Worm (Caenorhabditis elegans) whole organism, L4 larva: ENCODE results near the gene C50F4.10.
A peak's percentile ranks its signal among the peaks of the same experiment; 100 is the strongest.

Source experiments
- F10B5.3 ChIP-seq: sonication (generic microtip); optimal IDR thresholded peaks from 2 replicates; lab custom pipeline; 2016; ENCODE audit warnings: mild to moderate bottlenecking, missing genetic modification characterization, missing compliant biosample characterization
- F26F4.8 ChIP-seq: fragments of 200-800 bp; sonication (Bioruptor generic); conservative IDR thresholded peaks from 2 replicates; pipeline ENCODE4 v1.3.6; 2022; ENCODE audit warnings: missing genetic modification characterization, missing compliant biosample characterization
- F44E2.7 ChIP-seq: fragments of 200-800 bp; sonication (Bioruptor generic); IDR thresholded peaks from 2 replicates; pipeline ENCODE4 v2.1.2; 2022; ENCODE audit warnings: missing genetic modification characterization, missing compliant biosample characterization
- R02D3.7 ChIP-seq: fragments of 150-350 bp; sonication (generic microtip); optimal IDR thresholded peaks from 3 replicates; lab custom pipeline; 2014; ENCODE audit warnings: missing biosample characterization, missing genetic modification characterization
- T26A8.4 ChIP-seq: fragments of 200-800 bp; sonication (Bioruptor generic); IDR thresholded peaks from 2 replicates; pipeline ENCODE4 v1.3.6; 2022; ENCODE audit warnings: missing genetic modification characterization, missing compliant biosample characterization
- Y105C5A.15 ChIP-seq: fragments of 200-800 bp; sonication (Bioruptor generic); IDR thresholded peaks from 2 replicates; pipeline ENCODE4 v1.3.6; 2022; ENCODE audit warnings: missing genetic modification characterization, missing compliant biosample characterization
- ZK546.5 ChIP-seq, 2 experiments: sonication (generic microtip); optimal IDR thresholded peaks; 2 replicates each; lab custom pipeline; 2017; ENCODE audit warnings: missing biosample characterization in 2 of 2, missing genetic modification characterization in 2 of 2
- aha-1 ChIP-seq: fragments of 150-350 bp; peaks from one replicate; lab custom pipeline; 2014; ENCODE audit warnings: missing biosample characterization, missing genetic modification characterization
- ceh-62 ChIP-seq: sonication (generic microtip); optimal IDR thresholded peaks from 2 replicates; lab custom pipeline; 2017; ENCODE audit warnings: missing biosample characterization, missing genetic modification characterization
- ceh-82 ChIP-seq: sonication (generic microtip); optimal IDR thresholded peaks from 2 replicates; lab custom pipeline; 2017; ENCODE audit warnings: missing biosample characterization, missing genetic modification characterization
- cey-2 ChIP-seq: sonication (generic microtip); optimal IDR thresholded peaks from 3 replicates; lab custom pipeline; 2017; ENCODE audit warnings: missing genetic modification characterization, mild to moderate bottlenecking, missing compliant biosample characterization, antibody characterized with exemption, borderline replicate concordance; ENCODE audit not compliant: insufficient read depth
- daf-12 ChIP-seq: fragments of 150-350 bp; optimal IDR thresholded peaks from 2 replicates; lab custom pipeline; 2014; ENCODE audit warnings: missing biosample characterization, missing genetic modification reagents, missing genetic modification characterization
- daf-16 ChIP-seq, 3 experiments: sonication (generic microtip); optimal IDR thresholded peaks; 2 replicates each; lab custom pipeline; 2016 to 2017; ENCODE audit warnings: missing genetic modification characterization in 3 of 3, missing genetic modification reagents in 3 of 3, mild to moderate bottlenecking in 2 of 3, missing compliant biosample characterization in 2 of 3, missing biosample characterization in 1 of 3, moderate library complexity in 1 of 3
- dmd-6 ChIP-seq: fragments of 200-800 bp; sonication (Bioruptor generic); IDR thresholded peaks from 2 replicates; pipeline ENCODE4 v1.3.6; 2022; ENCODE audit warnings: missing genetic modification reagents, missing genetic modification characterization, missing compliant biosample characterization
- dmd-8 ChIP-seq: fragments of 200-800 bp; sonication (Bioruptor generic); IDR thresholded peaks from 2 replicates; pipeline ENCODE4 v1.3.6; 2022; ENCODE audit warnings: missing genetic modification characterization, missing compliant biosample characterization
- dve-1 ChIP-seq: sonication (generic microtip); optimal IDR thresholded peaks from 2 replicates; lab custom pipeline; 2017; ENCODE audit warnings: antibody characterized with exemption, mild to moderate bottlenecking, missing genetic modification characterization, missing compliant biosample characterization; ENCODE audit not compliant: insufficient read depth
- fkh-10 ChIP-seq: fragments of 150-350 bp; optimal IDR thresholded peaks from 2 replicates; lab custom pipeline; 2014; ENCODE audit warnings: missing biosample characterization, missing genetic modification reagents, missing genetic modification characterization
- fos-1 ChIP-seq: fragments of 150-350 bp; optimal IDR thresholded peaks from 2 replicates; lab custom pipeline; 2014; ENCODE audit warnings: missing biosample characterization, missing genetic modification characterization
- gei-8 ChIP-seq: fragments of 200-800 bp; sonication (Bioruptor generic); optimal IDR thresholded peaks from 2 replicates; lab custom pipeline; 2018; ENCODE audit warnings: mild to moderate bottlenecking, missing genetic modification characterization, missing compliant biosample characterization
- hif-1 ChIP-seq, 2 experiments: sonication (generic microtip); optimal IDR thresholded peaks; 2 replicates each; lab custom pipeline; 2016 to 2017; ENCODE audit warnings: missing compliant biosample characterization in 2 of 2, missing genetic modification characterization in 2 of 2, missing genetic modification reagents in 2 of 2, missing genotype in 2 of 2, mild to moderate bottlenecking in 1 of 2
- hlh-11 ChIP-seq: fragments of 200-800 bp; sonication (Bioruptor generic); optimal IDR thresholded peaks from 2 replicates; lab custom pipeline; 2018; ENCODE audit warnings: mild to moderate bottlenecking, missing genetic modification characterization, missing compliant biosample characterization
- lin-1 ChIP-seq: fragments of 200-800 bp; sonication (Bioruptor generic); IDR thresholded peaks from 2 replicates; pipeline ENCODE4 v1.3.6; 2022; ENCODE audit warnings: missing genetic modification reagents, missing genetic modification characterization, missing compliant biosample characterization
- lin-38 ChIP-seq: fragments of 200-800 bp; sonication (Bioruptor generic); IDR thresholded peaks from 2 replicates; pipeline ENCODE4 v1.3.6; 2022; ENCODE audit warnings: missing genetic modification reagents, missing genetic modification characterization, missing compliant biosample characterization
- lin-39 ChIP-seq: fragments of 150-350 bp; optimal IDR thresholded peaks from 2 replicates; lab custom pipeline; 2014; ENCODE audit warnings: missing biosample characterization, missing genetic modification reagents, missing genetic modification characterization
- lsy-2 ChIP-seq, 2 experiments: fragments of 150-350 bp in 1 of 2; sonication (generic microtip) in 1 of 2; optimal IDR thresholded peaks; 2 replicates each; lab custom pipeline; 2014 to 2017; ENCODE audit warnings: missing biosample characterization in 2 of 2, missing genetic modification characterization in 2 of 2
- madf-5 ChIP-seq, 2 experiments: fragments of 200-800 bp; sonication (Bioruptor generic); IDR thresholded peaks; 2 replicates each; pipeline ENCODE4 v1.3.6; 2022; ENCODE audit warnings: missing compliant biosample characterization in 2 of 2, missing genetic modification characterization in 2 of 2
- mdl-1 ChIP-seq, 2 experiments: fragments of 150-350 bp in 1 of 2; sonication (generic microtip) in 1 of 2; optimal IDR thresholded peaks; 2 replicates each; lab custom pipeline; 2014 to 2017; ENCODE audit warnings: missing biosample characterization in 2 of 2, missing genetic modification characterization in 2 of 2
- mes-2 ChIP-seq: sonication (generic microtip); optimal IDR thresholded peaks from 2 replicates; lab custom pipeline; 2016; ENCODE audit warnings: missing genotype, mild to moderate bottlenecking, missing genetic modification characterization, missing compliant biosample characterization; ENCODE audit not compliant: poor library complexity, severe bottlenecking
- mxl-3 ChIP-seq: fragments of 200-800 bp; sonication (Bioruptor generic); optimal IDR thresholded peaks from 2 replicates; lab custom pipeline; 2018; ENCODE audit warnings: mild to moderate bottlenecking, missing genetic modification characterization, missing compliant biosample characterization
- nhr-10 ChIP-seq: fragments of 150-350 bp; optimal IDR thresholded peaks from 2 replicates; lab custom pipeline; 2014; ENCODE audit warnings: missing biosample characterization, missing genetic modification characterization
- nhr-102 ChIP-seq: sonication (generic microtip); optimal IDR thresholded peaks from 2 replicates; lab custom pipeline; 2016; ENCODE audit warnings: mild to moderate bottlenecking, missing genetic modification characterization, moderate library complexity, missing compliant biosample characterization
- nhr-111 ChIP-seq: fragments of 200-800 bp; sonication (Bioruptor generic); optimal IDR thresholded peaks from 2 replicates; lab custom pipeline; 2018; ENCODE audit warnings: mild to moderate bottlenecking, missing genetic modification characterization, missing compliant biosample characterization
- nhr-25 ChIP-seq: sonication (generic microtip); optimal IDR thresholded peaks from 2 replicates; lab custom pipeline; 2017; ENCODE audit warnings: missing genetic modification characterization, mild to moderate bottlenecking, missing compliant biosample characterization, antibody characterized with exemption, moderate library complexity, borderline replicate concordance; ENCODE audit not compliant: insufficient read depth
- nhr-28 ChIP-seq: fragments of 150-350 bp; optimal IDR thresholded peaks from 2 replicates; lab custom pipeline; 2014; ENCODE audit warnings: missing biosample characterization, missing genetic modification characterization
- nhr-6 ChIP-seq: fragments of 150-350 bp; optimal IDR thresholded peaks from 2 replicates; lab custom pipeline; 2014; ENCODE audit warnings: missing biosample characterization, missing genetic modification characterization
- nhr-77 ChIP-seq: fragments of 150-350 bp; optimal IDR thresholded peaks from 2 replicates; lab custom pipeline; 2014; ENCODE audit warnings: missing biosample characterization, missing genetic modification characterization
- pha-4 ChIP-seq, 2 experiments: fragments of 150-350 bp in 1 of 2; fragments of 200-800 bp in 1 of 2; sonication (Bioruptor generic) in 1 of 2; IDR thresholded peaks in 1 of 2; optimal IDR thresholded peaks in 1 of 2; 2 replicates each; pipeline versions ENCODE4 v1.3.6 to Lab custom; 2014 to 2022; ENCODE audit warnings: missing genetic modification characterization in 2 of 2, missing genetic modification reagents in 2 of 2, missing biosample characterization in 1 of 2, missing compliant biosample characterization in 1 of 2
- php-3 ChIP-seq: fragments of 200-800 bp; sonication (Bioruptor generic); IDR thresholded peaks from 2 replicates; pipeline ENCODE4 v1.3.6; 2022; ENCODE audit warnings: missing genetic modification reagents, missing genetic modification characterization, missing compliant biosample characterization
- rbr-2 ChIP-seq: sonication (generic microtip); optimal IDR thresholded peaks from 2 replicates; lab custom pipeline; 2016; ENCODE audit warnings: missing genotype, missing genetic modification characterization, missing compliant biosample characterization
- sdz-12 ChIP-seq: fragments of 200-800 bp; sonication (Bioruptor generic); optimal IDR thresholded peaks from 2 replicates; lab custom pipeline; 2018; ENCODE audit warnings: mild to moderate bottlenecking, missing genetic modification characterization, missing compliant biosample characterization
- spr-1 ChIP-seq: sonication (generic microtip); optimal IDR thresholded peaks from 2 replicates; lab custom pipeline; 2016; ENCODE audit warnings: mild to moderate bottlenecking, missing genetic modification characterization, missing compliant biosample characterization
- spr-3 ChIP-seq: fragments of 200-800 bp; sonication (Bioruptor generic); optimal IDR thresholded peaks from 2 replicates; lab custom pipeline; 2018; ENCODE audit warnings: mild to moderate bottlenecking, missing genetic modification characterization, missing compliant biosample characterization
- tag-97 ChIP-seq: fragments of 200-800 bp; sonication (Bioruptor generic); IDR thresholded peaks from 2 replicates; pipeline ENCODE4 v1.3.6; 2022; ENCODE audit warnings: missing genetic modification characterization, missing compliant biosample characterization
- tra-1 ChIP-seq: fragments of 200-800 bp; sonication (Bioruptor generic); IDR thresholded peaks from 2 replicates; pipeline ENCODE4 v1.3.6; 2022; ENCODE audit warnings: missing genetic modification reagents, missing genetic modification characterization, missing compliant biosample characterization
- zfp-2 ChIP-seq: sonication (generic microtip); optimal IDR thresholded peaks from 2 replicates; lab custom pipeline; 2016; ENCODE audit warnings: mild to moderate bottlenecking, missing genetic modification characterization, missing compliant biosample characterization
- zip-11 ChIP-seq: fragments of 200-800 bp; sonication (Bioruptor generic); IDR thresholded peaks from 2 replicates; pipeline ENCODE4 v1.3.6; 2022; ENCODE audit warnings: missing genetic modification characterization, missing compliant biosample characterization

Gene C50F4.10

DNA sequence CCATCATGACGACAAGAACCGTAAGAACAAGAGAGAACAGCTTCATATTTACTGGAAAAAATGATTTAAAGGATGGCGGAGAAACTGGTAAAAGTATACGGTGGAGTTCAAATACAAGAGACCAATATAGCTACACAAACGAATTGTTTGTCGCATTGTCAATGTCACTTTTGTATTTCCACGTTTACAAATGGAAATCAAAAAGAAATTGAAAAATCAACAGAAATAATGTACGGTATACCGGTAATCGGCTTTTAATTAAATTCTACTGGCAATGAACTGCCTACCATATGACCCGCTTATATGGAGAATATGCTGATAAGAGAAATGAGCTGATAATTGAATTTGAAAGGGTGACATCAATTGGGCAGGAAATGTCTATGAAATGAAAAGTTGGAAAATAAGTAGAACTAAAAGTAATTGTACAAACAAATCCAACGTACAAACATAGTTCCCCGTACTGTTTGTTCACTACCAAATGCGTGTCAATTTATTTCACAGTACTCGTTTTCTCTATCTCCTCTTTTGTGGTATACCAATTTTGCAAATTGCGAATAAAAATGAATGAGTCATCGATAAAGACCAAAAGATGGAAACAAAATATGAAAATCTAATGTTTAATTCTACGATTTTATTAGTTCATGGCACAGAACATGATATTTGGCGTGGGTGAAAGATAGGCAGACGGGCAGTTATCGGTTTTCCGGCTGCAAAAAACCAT lies 39.8 kb downstream of the C50F4.10 start, which contains the start of gene K06A4.7:
K06A4.7 (minus strand) TSS at position 51 of the 721 bp plus-strand sequence.
- TF ChIP-seq lin-39 (tag; lab: Kevin White, UChicago): no peak
- peak; percentile 51 for TF ChIP-seq dmd-6 (GFP tag; lab: Robert Waterston, UW)
- TF ChIP-seq php-3: no peak; the same call in 1 of the 2 replicates
- no peak for TF ChIP-seq Y105C5A.15 (GFP tag; lab: Robert Waterston, UW)
- no peak for TF ChIP-seq nhr-102 (tag; lab: Kevin White, UChicago)
- peak; percentile 76 for TF ChIP-seq hlh-11 (tag; lab: Kevin White, UChicago)
- no peak for TF ChIP-seq dmd-8 (GFP tag; lab: Robert Waterston, UW)
- TF ChIP-seq fos-1 (tag; lab: Kevin White, UChicago): no peak
- TF ChIP-seq mdl-1 (tag; optimal IDR thresholded peaks at IDR 0.05; lab: Kevin White, UChicago): peak in 1 of 2 experiments; percentile 33
- no peak for TF ChIP-seq R02D3.7 (tag; lab: Kevin White, UChicago)
- TF ChIP-seq F10B5.3 (tag; lab: Kevin White, UChicago): no peak
- TF ChIP-seq ceh-82 (tag; lab: Kevin White, UChicago): no peak
- no peak for TF ChIP-seq ceh-62 (tag; lab: Kevin White, UChicago)
- TF ChIP-seq spr-3 (GFP tag; lab: Kevin White, UChicago): no peak
- TF ChIP-seq zfp-2: no peak
- TF ChIP-seq rbr-2 (tag; lab: Kevin White, UChicago): no peak
- TF ChIP-seq nhr-6: no peak
- peak; percentile 48 for TF ChIP-seq nhr-28 (tag; lab: Kevin White, UChicago)
- TF ChIP-seq madf-5 (GFP tag; IDR thresholded peaks at IDR 0.05; lab: Robert Waterston, UW): no peak
- no peak for TF ChIP-seq nhr-111 (GFP tag; lab: Kevin White, UChicago)
- TF ChIP-seq lin-38 (GFP tag; lab: Robert Waterston, UW): no peak
- TF ChIP-seq daf-12 (tag; lab: Kevin White, UChicago): no peak
- TF ChIP-seq T26A8.4 (GFP tag; lab: Robert Waterston, UW): no peak
- no peak for TF ChIP-seq tag-97
- no peak for TF ChIP-seq spr-1
- no peak for TF ChIP-seq ZK546.5 (tag; optimal IDR thresholded peaks at IDR 0.05; lab: Kevin White, UChicago)
- TF ChIP-seq dve-1 (tag; lab: Kevin White, UChicago): peak; percentile 21
- TF ChIP-seq nhr-25 (tag; lab: Kevin White, UChicago): no peak
- no peak for TF ChIP-seq daf-16 (GFP tag; optimal IDR thresholded peaks at IDR 0.05; lab: Kevin White, UChicago)
- TF ChIP-seq daf-16 (tag; optimal IDR thresholded peaks at IDR 0.05; lab: Kevin White, UChicago): peak; percentile 64
- 0 out of 2 replicates have a peak, but pooled peaks have one; percentile 17 for TF ChIP-seq lin-1 (GFP tag; lab: Robert Waterston, UW)
- no peak for TF ChIP-seq mxl-3
- TF ChIP-seq tra-1 (GFP tag; lab: Robert Waterston, UW): no peak
- TF ChIP-seq hif-1 (tag; optimal IDR thresholded peaks at IDR 0.05; lab: Kevin White, UChicago): peak in 1 of 2 experiments; percentile 1
- no peak for TF ChIP-seq lsy-2 (tag; optimal IDR thresholded peaks at IDR 0.05; lab: Kevin White, UChicago)
- peak; percentile 55 for TF ChIP-seq aha-1 (tag; lab: Kevin White, UChicago)
- TF ChIP-seq nhr-10 (tag; lab: Kevin White, UChicago): no peak
- TF ChIP-seq F26F4.8 (GFP tag; lab: Robert Waterston, UW): no peak
- TF ChIP-seq, all 104 proteins: peak for 9

ce11 chrV:9489411-9489810 lies 42.0 kb downstream of the C50F4.10 start, which contains the start of gene K06A4.10:
Gene K06A4.10, minus strand, starts transcription at chrV:9489800.
- no peak for TF ChIP-seq cey-2 (tag; lab: Kevin White, UChicago)
- peak; percentile 31 for TF ChIP-seq dve-1 (tag; lab: Kevin White, UChicago)
- TF ChIP-seq F10B5.3 (tag; lab: Kevin White, UChicago): no peak
- TF ChIP-seq fkh-10 (GFP tag; lab: Kevin White, UChicago): no peak
- TF ChIP-seq zip-11 (GFP tag; lab: Robert Waterston, UW): no peak
- no peak for TF ChIP-seq ceh-62 (tag; lab: Kevin White, UChicago)
- peak; percentile 18; the same call in 1 of the 2 replicates for TF ChIP-seq tra-1 (GFP tag; lab: Robert Waterston, UW)
- no peak for TF ChIP-seq sdz-12 (GFP tag; lab: Kevin White, UChicago)
- TF ChIP-seq nhr-77 (tag; lab: Kevin White, UChicago): peak; percentile 36
- TF ChIP-seq F44E2.7: no peak
- no peak for TF ChIP-seq nhr-102 (tag; lab: Kevin White, UChicago)
- peak; percentile 45; the same call in 1 of the 2 replicates for TF ChIP-seq lin-1 (GFP tag; lab: Robert Waterston, UW)
- no peak for TF ChIP-seq gei-8 (GFP tag; lab: Kevin White, UChicago)
- no peak for TF ChIP-seq aha-1 (tag; lab: Kevin White, UChicago)
- peak; percentile 53 for TF ChIP-seq hlh-11 (tag; lab: Kevin White, UChicago)
- no peak for TF ChIP-seq mes-2 (tag; lab: Kevin White, UChicago)
- no peak for TF ChIP-seq daf-16 (GFP tag; optimal IDR thresholded peaks at IDR 0.05; lab: Kevin White, UChicago)
- peak; percentile 64 for TF ChIP-seq daf-16 (tag; optimal IDR thresholded peaks at IDR 0.05; lab: Kevin White, UChicago)
- no peak; the same call in 1 of the 2 replicates for TF ChIP-seq pha-4 (GFP tag; IDR thresholded peaks at IDR 0.05; lab: Robert Waterston, UW)
- no peak for TF ChIP-seq pha-4 (tag; optimal IDR thresholded peaks at IDR 0.05; lab: Kevin White, UChicago)
- TF ChIP-seq hif-1 (tag; optimal IDR thresholded peaks at IDR 0.05; lab: Kevin White, UChicago): no peak
